Fruit fly (Drosophila melanogaster) whole organism, embryonic: Measurements from ENCODE around the gene plx.
A peak's percentile ranks its signal among the peaks of the same experiment; 100 is the strongest.

Experiments used
- Bdp1 ChIP-seq: fragments of 200-800 bp; sonication (Bioruptor generic); optimal IDR thresholded peaks from 3 replicates; lab custom pipeline; 2016; ENCODE audit warnings: missing biosample characterization, missing genetic modification characterization
- CG10274 ChIP-seq: fragments of 200-800 bp; sonication (Bioruptor generic); optimal IDR thresholded peaks from 3 replicates; lab custom pipeline; 2017; ENCODE audit warnings: missing biosample characterization, mild to moderate bottlenecking, missing genetic modification characterization
- CG10366 ChIP-seq: fragments of 200-800 bp; sonication (Bioruptor generic); IDR thresholded peaks from 2 replicates; pipeline ENCODE4 v1.3.6; 2022; ENCODE audit warnings: missing biosample characterization, missing genetic modification characterization
- CG12104 ChIP-seq: fragments of 200-800 bp; sonication (Bioruptor generic); optimal IDR thresholded peaks from 3 replicates; lab custom pipeline; 2016; ENCODE audit warnings: missing biosample characterization, missing genetic modification characterization
- CG12391 ChIP-seq: fragments of 200-800 bp; sonication (Bioruptor generic); optimal IDR thresholded peaks from 3 replicates; lab custom pipeline; 2018; ENCODE audit warnings: missing biosample characterization, mild to moderate bottlenecking, missing genetic modification characterization, moderate library complexity
- CG12942 ChIP-seq: fragments of 200-800 bp; sonication (Bioruptor generic); optimal IDR thresholded peaks from 3 replicates; lab custom pipeline; 2016; ENCODE audit warnings: missing biosample characterization, missing genetic modification characterization
- CG13287 ChIP-seq: fragments of 200-800 bp; sonication (Bioruptor generic); IDR thresholded peaks from 2 replicates; pipeline ENCODE4 v1.3.6; 2022; ENCODE audit warnings: missing biosample characterization, missing genetic modification characterization; ENCODE audit not compliant: partially characterized antibody
- CG14860 ChIP-seq: fragments of 200-800 bp; sonication (Bioruptor generic); IDR thresholded peaks from 3 replicates; pipeline ENCODE4 v1.3.6; 2022; ENCODE audit warnings: missing biosample characterization, missing genetic modification characterization; ENCODE audit not compliant: partially characterized antibody
- CG16813 ChIP-seq: fragments of 200-800 bp; sonication (Bioruptor generic); IDR thresholded peaks from 3 replicates; pipeline ENCODE4 v1.3.6; 2022; ENCODE audit warnings: missing biosample characterization, missing genetic modification characterization; ENCODE audit not compliant: partially characterized antibody
- CG17912 ChIP-seq: fragments of 200-800 bp; sonication (Bioruptor generic); optimal IDR thresholded peaks from 2 replicates; lab custom pipeline; 2018; ENCODE audit warnings: missing biosample characterization, mild to moderate bottlenecking, missing genetic modification characterization
- CG2889 ChIP-seq: fragments of 200-800 bp; sonication (Bioruptor generic); IDR thresholded peaks from 3 replicates; pipeline ENCODE4 v1.3.6; 2022; ENCODE audit warnings: missing biosample characterization, missing genetic modification characterization
- CG4820 ChIP-seq: fragments of 200-800 bp; sonication (Bioruptor generic); optimal IDR thresholded peaks from 3 replicates; lab custom pipeline; 2016; ENCODE audit warnings: missing biosample characterization, missing genetic modification characterization
- CG6765 ChIP-seq: fragments of 200-800 bp; sonication (Bioruptor generic); optimal IDR thresholded peaks from 3 replicates; lab custom pipeline; 2017; ENCODE audit warnings: missing biosample characterization, mild to moderate bottlenecking, missing genetic modification characterization
- CG6791 ChIP-seq: fragments of 200-800 bp; sonication (Bioruptor generic); IDR thresholded peaks from 3 replicates; pipeline ENCODE4 v1.3.6; 2022; ENCODE audit warnings: missing biosample characterization, missing genetic modification characterization; ENCODE audit not compliant: partially characterized antibody
- CG8359 ChIP-seq: fragments of 200-800 bp; sonication (Bioruptor generic); optimal IDR thresholded peaks from 2 replicates; lab custom pipeline; 2017; ENCODE audit warnings: missing biosample characterization, mild to moderate bottlenecking, missing genetic modification characterization, borderline replicate concordance
- CG8765 ChIP-seq: fragments of 200-800 bp; sonication (Bioruptor generic); IDR thresholded peaks from 2 replicates; pipeline ENCODE4 v1.3.6; 2022; ENCODE audit warnings: missing biosample characterization, missing genetic modification characterization
- CG9437 ChIP-seq: fragments of 200-800 bp; sonication (Bioruptor generic); optimal IDR thresholded peaks from 2 replicates; lab custom pipeline; 2018; ENCODE audit warnings: missing biosample characterization, mild to moderate bottlenecking, missing genetic modification characterization
- CG9932 ChIP-seq: fragments of 200-800 bp; sonication (Bioruptor generic); IDR thresholded peaks from 2 replicates; pipeline ENCODE4 v1.3.6; 2022; ENCODE audit warnings: missing biosample characterization, missing genetic modification characterization
- Dbx ChIP-seq: fragments of 200-800 bp; sonication (Bioruptor generic); IDR thresholded peaks from 3 replicates; pipeline ENCODE4 v1.3.6; 2022; ENCODE audit warnings: missing biosample characterization, missing genetic modification characterization
- ERR ChIP-seq: fragments of 200-800 bp; sonication (Bioruptor generic); optimal IDR thresholded peaks from 2 replicates; lab custom pipeline; 2016; ENCODE audit warnings: missing biosample characterization, missing genetic modification characterization
- Eip74EF ChIP-seq, 2 experiments: fragments of 200-800 bp in 1 of 2; fragments of >200 bp in 1 of 2; sonication (Bioruptor generic) in 1 of 2; optimal IDR thresholded peaks; 2 replicates each; lab custom pipeline; 2017 to 2019; ENCODE audit warnings: missing biosample characterization in 2 of 2, missing genetic modification characterization in 2 of 2, mild to moderate bottlenecking in 1 of 2, moderate library complexity in 1 of 2
- H15 ChIP-seq: fragments of 200-800 bp; sonication (Bioruptor generic); IDR thresholded peaks from 3 replicates; pipeline ENCODE4 v1.3.6; 2022; ENCODE audit warnings: missing biosample characterization, missing genetic modification characterization
- Hey ChIP-seq: fragments of 200-800 bp; sonication (Bioruptor generic); optimal IDR thresholded peaks from 3 replicates; lab custom pipeline; 2018; ENCODE audit warnings: missing biosample characterization, mild to moderate bottlenecking, missing genetic modification characterization
- Hr51 ChIP-seq, 2 experiments: fragments of 200-800 bp; sonication (Bioruptor generic); optimal IDR thresholded peaks; 2 replicates in 1 of 2; 3 replicates in 1 of 2; lab custom pipeline; 2016 to 2018; ENCODE audit warnings: missing biosample characterization in 2 of 2, missing genetic modification characterization in 2 of 2, mild to moderate bottlenecking in 1 of 2, moderate library complexity in 1 of 2
- Lim3 ChIP-seq: fragments of 200-800 bp; sonication (Bioruptor generic); IDR thresholded peaks from 2 replicates; pipeline ENCODE4 v1.3.6; 2022; ENCODE audit warnings: missing biosample characterization, missing genetic modification characterization
- MTF-1 ChIP-seq: fragments of 200-800 bp; sonication (Bioruptor generic); optimal IDR thresholded peaks from 2 replicates; lab custom pipeline; 2018; ENCODE audit warnings: missing biosample characterization, mild to moderate bottlenecking, missing genetic modification characterization, borderline replicate concordance
- Nf-YA ChIP-seq: fragments of 200-800 bp; sonication (Bioruptor generic); IDR thresholded peaks from 2 replicates; pipeline ENCODE4 v1.3.6; 2022; ENCODE audit warnings: missing biosample characterization, missing genetic modification characterization
- Poxn ChIP-seq: fragments of 200-800 bp; sonication (Bioruptor generic); IDR thresholded peaks from 2 replicates; pipeline ENCODE4 v1.3.6; 2022; ENCODE audit warnings: missing biosample characterization, missing genetic modification characterization
- Side ChIP-seq: fragments of 200-800 bp; sonication (Bioruptor generic); optimal IDR thresholded peaks from 2 replicates; lab custom pipeline; 2016; ENCODE audit warnings: missing biosample characterization, missing genetic modification characterization
- Spps ChIP-seq: fragments of 200-800 bp; sonication (Bioruptor generic); optimal IDR thresholded peaks from 2 replicates; lab custom pipeline; 2018; ENCODE audit warnings: missing biosample characterization, mild to moderate bottlenecking, missing genetic modification characterization
- Taf1 ChIP-seq: fragments of 200-800 bp; sonication (Bioruptor generic); IDR thresholded peaks from 2 replicates; pipeline ENCODE4 v1.3.6; 2022; ENCODE audit warnings: missing biosample characterization, missing genetic modification characterization
- bcd ChIP-seq: fragments of 200-800 bp; sonication (Bioruptor generic); optimal IDR thresholded peaks from 2 replicates; lab custom pipeline; 2017; ENCODE audit warnings: missing biosample characterization, mild to moderate bottlenecking, missing genetic modification characterization
- chm ChIP-seq: fragments of 200-800 bp; sonication (Bioruptor generic); IDR thresholded peaks from 2 replicates; pipeline ENCODE4 v1.3.6; 2022; ENCODE audit warnings: missing biosample characterization, missing genetic modification characterization
- danr ChIP-seq: fragments of 200-800 bp; sonication (Bioruptor generic); IDR thresholded peaks from 2 replicates; pipeline ENCODE4 v1.3.6; 2022; ENCODE audit warnings: missing biosample characterization, missing genetic modification characterization
- dm ChIP-seq: fragments of 200-800 bp; sonication (Bioruptor generic); optimal IDR thresholded peaks from 3 replicates; lab custom pipeline; 2016; ENCODE audit warnings: missing biosample characterization, missing genetic modification characterization
- dysf ChIP-seq: fragments of 200-800 bp; sonication (Bioruptor generic); IDR thresholded peaks from 3 replicates; pipeline ENCODE4 v1.3.6; 2022; ENCODE audit warnings: missing biosample characterization, missing genetic modification characterization
- h ChIP-seq: fragments of >200 bp; optimal IDR thresholded peaks from 2 replicates; lab custom pipeline; 2017
- lilli ChIP-seq: fragments of 200-800 bp; sonication (Bioruptor generic); optimal IDR thresholded peaks from 3 replicates; lab custom pipeline; 2016; ENCODE audit warnings: missing biosample characterization, missing genetic modification characterization
- lola ChIP-seq, 3 experiments: fragments of >200 bp in 2 of 3; fragments of 200-800 bp in 1 of 3; sonication (Bioruptor generic) in 1 of 3; optimal IDR thresholded peaks; 2 replicates each; lab custom pipeline; 2017 to 2019; ENCODE audit warnings: missing biosample characterization in 3 of 3, missing genetic modification characterization in 3 of 3, mild to moderate bottlenecking in 1 of 3, moderate library complexity in 1 of 3
- maf-S ChIP-seq: fragments of 200-800 bp; sonication (Bioruptor generic); optimal IDR thresholded peaks from 2 replicates; lab custom pipeline; 2016; ENCODE audit warnings: missing biosample characterization, missing genetic modification characterization
- nerfin-2 ChIP-seq: fragments of 200-800 bp; sonication (Bioruptor generic); IDR thresholded peaks from 2 replicates; pipeline ENCODE4 v1.3.6; 2022; ENCODE audit warnings: missing biosample characterization, missing genetic modification characterization; ENCODE audit not compliant: partially characterized antibody
- oc ChIP-seq: fragments of 200-800 bp; sonication (Bioruptor generic); optimal IDR thresholded peaks from 2 replicates; lab custom pipeline; 2018; ENCODE audit warnings: missing biosample characterization, mild to moderate bottlenecking, missing genetic modification characterization, moderate library complexity
- peb ChIP-seq: fragments of 200-800 bp; sonication (Bioruptor generic); IDR thresholded peaks from 2 replicates; pipeline ENCODE4 v1.3.6; 2022; ENCODE audit warnings: missing biosample characterization, missing genetic modification characterization
- pros ChIP-seq: fragments of 200-800 bp; sonication (Bioruptor generic); optimal IDR thresholded peaks from 3 replicates; lab custom pipeline; 2019; ENCODE audit warnings: missing biosample characterization, mild to moderate bottlenecking, missing genetic modification characterization, moderate library complexity
- sens ChIP-seq: fragments of 200-800 bp; sonication (Bioruptor generic); peaks from one replicate; lab custom pipeline; 2016; ENCODE audit warnings: missing biosample characterization, missing genetic modification characterization
- so ChIP-seq: fragments of 200-800 bp; sonication (Bioruptor generic); IDR thresholded peaks from 3 replicates; pipeline ENCODE4 v1.3.6; 2022; ENCODE audit warnings: missing biosample characterization, missing genetic modification characterization
- sob ChIP-seq: fragments of 200-800 bp; sonication (Bioruptor generic); IDR thresholded peaks from 2 replicates; pipeline ENCODE4 v1.3.6; 2022; ENCODE audit warnings: missing biosample characterization, missing genetic modification characterization
- tll ChIP-seq, 2 experiments: fragments of 200-800 bp in 1 of 2; fragments of >200 bp in 1 of 2; sonication (Bioruptor generic) in 1 of 2; optimal IDR thresholded peaks; 2 replicates each; lab custom pipeline; 2017 to 2019; ENCODE audit warnings: missing biosample characterization in 2 of 2, missing genetic modification characterization in 2 of 2, mild to moderate bottlenecking in 1 of 2, moderate library complexity in 1 of 2
- tx ChIP-seq: fragments of 200-800 bp; sonication (Bioruptor generic); optimal IDR thresholded peaks from 2 replicates; lab custom pipeline; 2016; ENCODE audit warnings: missing biosample characterization, missing genetic modification characterization

The plx gene

DNA sequence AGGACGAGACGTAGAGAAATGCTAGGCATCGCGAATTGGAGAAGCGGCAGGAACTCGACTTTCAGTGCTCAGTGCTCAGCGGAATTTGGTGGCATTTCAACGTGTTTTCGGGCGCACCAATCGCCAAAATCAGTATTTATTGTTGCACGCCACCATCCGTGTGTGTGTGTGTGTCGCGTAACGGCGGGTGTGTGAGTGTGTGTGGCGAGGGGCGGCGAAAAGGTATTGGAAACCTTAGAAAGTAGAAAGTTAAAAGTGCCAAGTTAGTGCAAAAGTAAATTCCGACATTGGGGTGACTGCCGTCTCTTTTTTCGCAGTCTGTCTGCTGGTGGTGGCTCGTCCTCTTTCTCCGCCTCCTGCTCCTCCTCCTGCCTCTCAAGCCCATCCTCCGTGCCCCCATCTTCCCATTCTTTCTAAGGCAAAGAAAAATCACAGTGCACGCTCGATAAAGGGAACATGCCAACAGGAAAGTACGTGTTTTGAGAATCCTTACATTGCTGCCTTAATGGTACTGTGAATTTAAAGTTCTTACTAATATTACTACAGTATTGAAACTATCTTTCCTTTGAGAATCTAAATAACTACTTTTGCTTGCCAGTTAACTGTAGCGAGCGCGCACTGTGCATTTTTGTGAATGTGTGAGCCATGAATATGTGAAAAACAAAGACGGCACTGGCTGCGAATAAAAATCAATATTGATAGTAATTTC is 548 bp downstream of the plx start (continued):
- TF ChIP-seq nerfin-2 (GFP tag; lab: Robert Waterston, UW) (no peak), dysf (GFP tag; lab: Robert Waterston, UW) (peak; percentile 61; the same call in 2 of the 3 replicates), tx (GFP tag; lab: Kevin White, UChicago) (peak; percentile 29), CG9932 (GFP tag; lab: Robert Waterston, UW) (peak; percentile 27; the same call in 1 of the 2 replicates), Side (no peak), CG10366 (GFP tag; lab: Robert Waterston, UW) (peak; percentile 52), maf-S (GFP tag; lab: Kevin White, UChicago) (no peak), CG16813 (GFP tag; lab: Robert Waterston, UW) (no peak), danr (no peak), Lim3 (no peak), H15 (GFP tag; lab: Robert Waterston, UW) (0 out of 3 replicates have a peak, but pooled peaks have one; percentile 9), peb (GFP tag; lab: Robert Waterston, UW) (no peak), CG13287 (no peak), Taf1 (GFP tag; lab: Robert Waterston, UW) (no peak), Eip74EF (GFP tag; optimal IDR thresholded peaks at IDR 0.05; lab: Kevin White, UChicago) (no peak), CG12391 (tag; lab: Kevin White, UChicago) (peak; percentile 38), tll (GFP tag; optimal IDR thresholded peaks at IDR 0.05; lab: Kevin White, UChicago) (no peak), CG8765 (GFP tag; lab: Robert Waterston, UW) (no peak), CG10274 (GFP tag; lab: Kevin White, UChicago) (no peak), dm (GFP tag; lab: Kevin White, UChicago) (peak; percentile 16), CG12104 (GFP tag; lab: Kevin White, UChicago) (no peak), CG2889 (0 out of 3 replicates have a peak, but pooled peaks have one; percentile 22), Spps (tag; lab: Kevin White, UChicago) (no peak), Nf-YA (GFP tag; lab: Robert Waterston, UW) (no peak), Hr51 (GFP tag; optimal IDR thresholded peaks at IDR 0.05; lab: Kevin White, UChicago) (peak in 1 of 2 experiments; percentile 62), chm (GFP tag; lab: Robert Waterston, UW) (no peak), CG9437 (GFP tag; lab: Kevin White, UChicago) (peak; percentile 26), lola (GFP tag; optimal IDR thresholded peaks at IDR 0.05; lab: Kevin White, UChicago) (peak in 1 of 3 experiments; percentile 8), Bdp1 (no peak), Poxn (GFP tag; lab: Robert Waterston, UW) (no peak), so (GFP tag; lab: Robert Waterston, UW) (0 out of 3 replicates have a peak, but pooled peaks have one; percentile 30), bcd (GFP tag; lab: Kevin White, UChicago) (peak; percentile 53), lilli (GFP tag; lab: Kevin White, UChicago) (peak; percentile 51), CG4820 (peak; percentile 31), Hey (tag; lab: Kevin White, UChicago) (no peak), sob (peak; percentile 42; the same call in 1 of the 2 replicates), CG6765 (GFP tag; lab: Kevin White, UChicago) (no peak), CG17912 (no peak), Dbx (GFP tag; lab: Robert Waterston, UW) (0 out of 3 replicates have a peak, but pooled peaks have one; percentile 41), CG6791 (no peak), sens (GFP tag; lab: Kevin White, UChicago) (peak; percentile 84), pros (GFP tag; lab: Kevin White, UChicago) (no peak), oc (tag; lab: Kevin White, UChicago) (no peak), ERR (no peak), CG14860 (GFP tag; lab: Robert Waterston, UW) (no peak), MTF-1 (GFP tag; lab: Kevin White, UChicago) (no peak), h (lab: Kevin White, UChicago) (no peak), CG8359 (GFP tag; lab: Kevin White, UChicago) (peak; percentile 30), CG12942 (no peak)
